Worm (Caenorhabditis elegans) whole organism, L2 larva: ENCODE measurements around the gene cest-28.

Source experiments
- C34F6.9 ChIP-seq: fragments of 150-350 bp; optimal IDR thresholded peaks from 2 replicates; lab custom pipeline; 2014; ENCODE audit warnings: missing biosample characterization, missing genetic modification characterization
- F13H6.1 ChIP-seq: sonication (generic microtip); optimal IDR thresholded peaks from 2 replicates; lab custom pipeline; 2016; ENCODE audit warnings: missing genetic modification characterization, missing compliant biosample characterization
- Y55F3AM.14 ChIP-seq: fragments of 200-800 bp; sonication (Bioruptor generic); optimal IDR thresholded peaks from 2 replicates; lab custom pipeline; 2018; ENCODE audit warnings: mild to moderate bottlenecking, missing genetic modification characterization, missing compliant biosample characterization
- blmp-1 ChIP-seq: sonication (generic microtip); optimal IDR thresholded peaks from 2 replicates; lab custom pipeline; 2017; ENCODE audit warnings: missing genetic modification characterization, mild to moderate bottlenecking, missing compliant biosample characterization, antibody characterized with exemption, moderate library complexity; ENCODE audit not compliant: insufficient read depth
- ceh-16 ChIP-seq: fragments of 150-350 bp; optimal IDR thresholded peaks from 2 replicates; lab custom pipeline; 2014; ENCODE audit warnings: missing biosample characterization, missing genetic modification characterization
- ceh-82 ChIP-seq: fragments of 150-350 bp; optimal IDR thresholded peaks from 2 replicates; lab custom pipeline; 2014; ENCODE audit warnings: missing biosample characterization, missing genetic modification characterization
- crh-2 ChIP-seq: sonication (generic microtip); optimal IDR thresholded peaks from 2 replicates; lab custom pipeline; 2017; ENCODE audit warnings: missing biosample characterization, missing genetic modification characterization
- dmd-4 ChIP-seq: sonication (generic microtip); optimal IDR thresholded peaks from 2 replicates; lab custom pipeline; 2017; ENCODE audit warnings: missing biosample characterization, missing genetic modification characterization
- elt-1 ChIP-seq: fragments of 150-350 bp; optimal IDR thresholded peaks from 2 replicates; lab custom pipeline; 2014; ENCODE audit warnings: missing biosample characterization, missing genetic modification characterization
- fos-1 ChIP-seq: fragments of 150-350 bp; optimal IDR thresholded peaks from 2 replicates; lab custom pipeline; 2014; ENCODE audit warnings: missing biosample characterization, missing genetic modification characterization
- lin-11 ChIP-seq: fragments of 150-350 bp; sonication (generic microtip); optimal IDR thresholded peaks from 2 replicates; lab custom pipeline; 2014; ENCODE audit warnings: missing biosample characterization, missing genetic modification characterization, inconsistent platforms, mixed read lengths
- lin-13 ChIP-seq: fragments of 150-350 bp; optimal IDR thresholded peaks from 2 replicates; lab custom pipeline; 2014; ENCODE audit warnings: missing biosample characterization, missing genetic modification reagents, missing genetic modification characterization
- lin-39 ChIP-seq: fragments of 150-350 bp; optimal IDR thresholded peaks from 2 replicates; lab custom pipeline; 2014; ENCODE audit warnings: missing biosample characterization, missing genetic modification reagents, missing genetic modification characterization
- lsy-2 ChIP-seq, 2 experiments: fragments of 150-350 bp in 1 of 2; sonication (generic microtip) in 1 of 2; optimal IDR thresholded peaks; 2 replicates each; lab custom pipeline; 2014 to 2017; ENCODE audit warnings: missing biosample characterization in 2 of 2, missing genetic modification characterization in 2 of 2
- mbf-1 ChIP-seq: sonication (generic microtip); optimal IDR thresholded peaks from 2 replicates; lab custom pipeline; 2017; ENCODE audit warnings: missing biosample characterization, missing genetic modification characterization
- mdl-1 ChIP-seq, 2 experiments: fragments of 150-350 bp in 1 of 2; sonication (generic microtip) in 1 of 2; optimal IDR thresholded peaks; 2 replicates each; lab custom pipeline; 2017; ENCODE audit warnings: missing biosample characterization in 2 of 2, missing genetic modification characterization in 2 of 2
- nhr-10 ChIP-seq: sonication (generic microtip); optimal IDR thresholded peaks from 2 replicates; lab custom pipeline; 2017; ENCODE audit warnings: missing biosample characterization, missing genetic modification characterization
- nhr-11 ChIP-seq: fragments of 150-350 bp; optimal IDR thresholded peaks from 2 replicates; lab custom pipeline; 2014; ENCODE audit warnings: missing biosample characterization, missing genetic modification characterization
- nhr-12 ChIP-seq: fragments of 150-350 bp; optimal IDR thresholded peaks from 2 replicates; lab custom pipeline; 2014; ENCODE audit warnings: missing biosample characterization, missing genetic modification characterization
- nhr-129 ChIP-seq: fragments of 150-350 bp; optimal IDR thresholded peaks from 2 replicates; lab custom pipeline; 2014; ENCODE audit warnings: missing biosample characterization, missing genetic modification characterization
- nhr-21 ChIP-seq: fragments of 150-350 bp; optimal IDR thresholded peaks from 2 replicates; lab custom pipeline; 2014; ENCODE audit warnings: missing biosample characterization, missing genetic modification characterization
- nhr-23 ChIP-seq: fragments of 150-350 bp; optimal IDR thresholded peaks from 2 replicates; lab custom pipeline; 2014; ENCODE audit warnings: missing biosample characterization, missing genetic modification reagents, missing genetic modification characterization
- nhr-237 ChIP-seq: fragments of 150-350 bp; optimal IDR thresholded peaks from 2 replicates; lab custom pipeline; 2014; ENCODE audit warnings: missing biosample characterization, missing genetic modification characterization
- nhr-6 ChIP-seq: fragments of 150-350 bp; optimal IDR thresholded peaks from 2 replicates; lab custom pipeline; 2014; ENCODE audit warnings: missing biosample characterization, missing genetic modification characterization
- nhr-77 ChIP-seq: fragments of 150-350 bp; optimal IDR thresholded peaks from 2 replicates; lab custom pipeline; 2014; ENCODE audit warnings: missing biosample characterization, missing genetic modification characterization
- peb-1 ChIP-seq: fragments of 150-350 bp; optimal IDR thresholded peaks from 2 replicates; lab custom pipeline; 2014; ENCODE audit warnings: missing biosample characterization, missing genetic modification characterization
- sma-9 ChIP-seq, 2 experiments: fragments of 150-350 bp in 1 of 2; sonication (generic microtip) in 1 of 2; optimal IDR thresholded peaks; 2 replicates each; lab custom pipeline; 2014 to 2016; ENCODE audit warnings: missing genetic modification characterization in 2 of 2, mild to moderate bottlenecking in 1 of 2, missing biosample characterization in 1 of 2, missing compliant biosample characterization in 1 of 2, missing genetic modification reagents in 1 of 2, moderate library complexity in 1 of 2
- snpc-4 ChIP-seq: fragments of 150-350 bp; optimal IDR thresholded peaks from 2 replicates; lab custom pipeline; 2014; ENCODE audit warnings: missing biosample characterization, missing genetic modification characterization
- unc-55 ChIP-seq: fragments of 150-350 bp; sonication (generic microtip); optimal IDR thresholded peaks from 3 replicates; lab custom pipeline; 2014; ENCODE audit warnings: missing biosample characterization, missing genetic modification reagents, missing genetic modification characterization
- unc-62 ChIP-seq: fragments of 150-350 bp; optimal IDR thresholded peaks from 2 replicates; lab custom pipeline; 2014; ENCODE audit warnings: missing biosample characterization, missing genetic modification reagents, missing genetic modification characterization
- zag-1 ChIP-seq: fragments of 150-350 bp; optimal IDR thresholded peaks from 2 replicates; lab custom pipeline; 2014; ENCODE audit warnings: missing biosample characterization, missing genetic modification characterization
- ztf-1 ChIP-seq: fragments of 200-800 bp; sonication (Bioruptor generic); conservative IDR thresholded peaks from 2 replicates; pipeline ENCODE4 v1.3.6; 2022; ENCODE audit warnings: missing genetic modification characterization, missing compliant biosample characterization

Gene cest-28

ce11 chrV:6658765-6659164 lies 10.9 kb upstream of the cest-28 start:
- TF ChIP-seq lin-11 (tag; lab: Kevin White, UChicago) (peak; percentile 54), dmd-4 (tag; lab: Kevin White, UChicago) (no peak), Y55F3AM.14 (GFP tag; lab: Kevin White, UChicago) (peak; percentile 42), ceh-82 (peak; percentile 88), fos-1 (peak; percentile 38), zag-1 (tag; lab: Kevin White, UChicago) (peak; percentile 66), sma-9 (GFP tag; optimal IDR thresholded peaks at IDR 0.05; lab: Kevin White, UChicago) (peak; percentile 14), sma-9 (tag; optimal IDR thresholded peaks at IDR 0.05; lab: Kevin White, UChicago) (no peak), F13H6.1 (tag; lab: Kevin White, UChicago) (peak; percentile 46), mdl-1 (tag; optimal IDR thresholded peaks at IDR 0.05; lab: Kevin White, UChicago) (peak in 1 of 2 experiments; percentile 57), C34F6.9 (peak; percentile 52), ceh-16 (tag; lab: Kevin White, UChicago) (no peak), lin-13 (GFP tag; lab: Kevin White, UChicago) (peak; percentile 9), unc-55 (GFP tag; lab: Kevin White, UChicago) (peak; percentile 68), nhr-237 (tag; lab: Kevin White, UChicago) (no peak), crh-2 (tag; lab: Kevin White, UChicago) (peak; percentile 1), snpc-4 (tag; lab: Kevin White, UChicago) (peak; percentile 60), nhr-129 (tag; lab: Kevin White, UChicago) (peak; percentile 67), lsy-2 (tag; optimal IDR thresholded peaks at IDR 0.05; lab: Kevin White, UChicago) (peak in 1 of 2 experiments; percentile 43), nhr-12 (tag; lab: Kevin White, UChicago) (no peak), elt-1 (no peak)

- TF ChIP-seq peb-1 (tag; lab: Kevin White, UChicago), result no peak
- peak; percentile 51 for TF ChIP-seq unc-55 (GFP tag; lab: Kevin White, UChicago)
Observed at ce11 chrV:6659533-6659932, 10.1 kb upstream of the cest-28 start.

- no peak for TF ChIP-seq lin-11 (tag; lab: Kevin White, UChicago)
- TF ChIP-seq mbf-1, result no peak
- TF ChIP-seq F13H6.1 (tag; lab: Kevin White, UChicago), result peak; percentile 15
- TF ChIP-seq lsy-2 (tag; optimal IDR thresholded peaks at IDR 0.05; lab: Kevin White, UChicago), result peak in 1 of 2 experiments; percentile 21
- peak; percentile 3 for TF ChIP-seq crh-2 (tag; lab: Kevin White, UChicago)
- TF ChIP-seq sma-9 (GFP tag; optimal IDR thresholded peaks at IDR 0.05; lab: Kevin White, UChicago), result peak; percentile 19
- no peak for TF ChIP-seq sma-9 (tag; optimal IDR thresholded peaks at IDR 0.05; lab: Kevin White, UChicago)
- TF ChIP-seq unc-55 (GFP tag; lab: Kevin White, UChicago), result peak; percentile 39
- no peak for TF ChIP-seq unc-62 (GFP tag; lab: Kevin White, UChicago)
- TF ChIP-seq C34F6.9, result peak; percentile 49
Observed at ce11 chrV:6661658-6662057, 8.0 kb upstream of the cest-28 start.

ce11 chrV:6662505-6662904 lies 7.1 kb upstream of the cest-28 start:
- no peak for TF ChIP-seq C34F6.9
- TF ChIP-seq nhr-77, result no peak
- TF ChIP-seq crh-2 (tag; lab: Kevin White, UChicago), result no peak
- no peak for TF ChIP-seq Y55F3AM.14 (GFP tag; lab: Kevin White, UChicago)
- no peak for TF ChIP-seq F13H6.1 (tag; lab: Kevin White, UChicago)
- TF ChIP-seq nhr-23, result no peak
- TF ChIP-seq lin-39 (tag; lab: Kevin White, UChicago), result no peak
- no peak for TF ChIP-seq snpc-4 (tag; lab: Kevin White, UChicago)
- TF ChIP-seq elt-1, result no peak
- no peak for TF ChIP-seq peb-1 (tag; lab: Kevin White, UChicago)
- TF ChIP-seq nhr-21, result no peak
- no peak for TF ChIP-seq mbf-1
- no peak for TF ChIP-seq nhr-10
- no peak for TF ChIP-seq unc-55 (GFP tag; lab: Kevin White, UChicago)
- TF ChIP-seq ztf-1, result no peak
- no peak for TF ChIP-seq zag-1 (tag; lab: Kevin White, UChicago)
- no peak for TF ChIP-seq nhr-237 (tag; lab: Kevin White, UChicago)
- no peak for TF ChIP-seq nhr-6 (tag; lab: Kevin White, UChicago)

- TF ChIP-seq nhr-10 (no peak), sma-9 (GFP tag; optimal IDR thresholded peaks at IDR 0.05; lab: Kevin White, UChicago) (peak; percentile 82), sma-9 (tag; optimal IDR thresholded peaks at IDR 0.05; lab: Kevin White, UChicago) (no peak), fos-1 (peak; percentile 31), blmp-1 (tag; lab: Kevin White, UChicago) (no peak), ztf-1 (no peak), Y55F3AM.14 (GFP tag; lab: Kevin White, UChicago) (no peak), nhr-11 (no peak), unc-62 (GFP tag; lab: Kevin White, UChicago) (no peak)
Observed at ce11 chrV:6665751-6666150, 3.9 kb upstream of the cest-28 start, which contains the start of gene pmp-5. TSS of gene pmp-5 (minus strand) at chrV:6665813.
